Fruit fly (Drosophila melanogaster): ENCODE measurements around the gene Ykt6.

Gene Ykt6

DNA sequence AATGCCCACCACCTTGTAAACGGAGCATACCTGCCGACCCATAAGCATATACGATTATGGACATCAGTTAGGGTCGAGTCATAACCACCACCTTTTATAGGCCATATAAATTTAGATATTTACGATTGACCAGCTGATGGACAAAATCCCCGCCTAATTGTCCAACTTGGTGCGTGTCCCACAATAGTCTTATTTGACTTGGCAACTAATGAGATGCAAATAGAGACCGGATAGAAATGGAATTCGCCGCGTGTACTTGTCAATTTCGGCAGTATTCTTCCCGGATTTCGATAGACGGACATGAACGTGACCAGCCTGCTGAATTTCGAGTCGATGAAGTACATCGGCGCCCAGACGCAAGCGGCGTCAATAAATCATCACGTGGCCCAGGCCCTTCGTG, 35.8 kb upstream of the Ykt6 start, which contains the start of gene Ir7g:
Gene Ir7g (plus strand): TSS at position 301 of the 400 bp plus-strand sequence.
- no peak for TF ChIP-seq CG17806 (tag; optimal IDR thresholded peaks at IDR 0.05)
- no peak for TF ChIP-seq Ets98B (GFP tag; IDR thresholded peaks at IDR 0.05)
- no peak for TF ChIP-seq gl (tag; optimal IDR thresholded peaks at IDR 0.05)
- no peak for TF ChIP-seq fd96Ca (GFP tag; IDR thresholded peaks at IDR 0.05)
- no peak for TF ChIP-seq CG10348 (GFP tag; IDR thresholded peaks at IDR 0.05)
- no peak for TF ChIP-seq CG8159 (tag; optimal IDR thresholded peaks at IDR 0.05)
- TF ChIP-seq CG34367 (tag; optimal IDR thresholded peaks at IDR 0.05), result no peak
- TF ChIP-seq rn (GFP tag; IDR thresholded peaks at IDR 0.05), result no peak
- TF ChIP-seq Pif1B (GFP tag; optimal IDR thresholded peaks at IDR 0.05), result no peak
- no peak for TF ChIP-seq EcR (GFP tag; optimal IDR thresholded peaks at IDR 0.05)
- TF ChIP-seq CG15710 (tag; optimal IDR thresholded peaks at IDR 0.05), result no peak
- TF ChIP-seq D1 (tag; optimal IDR thresholded peaks at IDR 0.05), result no peak
- TF ChIP-seq CG13204 (GFP tag; optimal IDR thresholded peaks at IDR 0.05), result no peak
- TF ChIP-seq CG4496 (GFP tag; IDR thresholded peaks at IDR 0.05), result no peak
- no peak for TF ChIP-seq CG8301 (tag; optimal IDR thresholded peaks at IDR 0.05)
- TF ChIP-seq CG14655 (GFP tag; optimal IDR thresholded peaks at IDR 0.05), result no peak
- TF ChIP-seq Pif1A (GFP tag; optimal IDR thresholded peaks at IDR 0.05), result no peak
- TF ChIP-seq CG9948 (tag; optimal IDR thresholded peaks at IDR 0.05), result no peak
- TF ChIP-seq CG12605 (GFP tag; IDR thresholded peaks at IDR 0.05), result no peak

DNA sequence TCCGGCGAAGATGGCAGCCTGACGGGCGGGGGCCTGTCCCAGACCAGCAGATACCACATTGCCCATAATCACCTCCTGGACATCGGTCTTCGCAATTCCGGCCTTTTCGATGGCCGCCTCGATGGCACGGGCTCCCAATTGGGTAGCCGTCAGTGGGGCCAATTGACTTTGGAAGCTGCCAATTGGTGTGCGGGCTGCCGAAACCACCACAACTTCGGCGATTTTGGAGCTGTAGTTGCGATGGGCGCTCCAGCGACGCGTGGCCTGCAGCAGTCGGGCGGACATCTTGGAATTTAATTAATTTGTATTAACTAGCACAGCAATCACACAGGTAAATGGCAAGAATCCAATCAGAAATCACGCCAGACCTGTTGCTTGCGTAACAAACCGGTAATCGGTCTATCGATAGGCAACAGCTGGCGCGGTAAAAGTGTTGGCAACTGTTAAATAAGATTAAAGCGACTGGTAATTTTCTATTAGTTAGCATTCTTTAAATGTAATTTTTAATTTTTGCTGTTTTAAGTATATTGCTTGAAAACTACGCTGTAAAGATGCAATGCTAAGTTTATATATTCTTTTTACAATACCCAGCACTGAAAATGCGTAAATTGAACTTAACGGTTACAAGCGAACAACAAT, 31.7 kb upstream of the Ykt6 start, which contains the start of gene Acat1:
Gene Acat1 (minus strand): TSS at position 400 of the 639 bp plus-strand sequence.
- TF ChIP-seq CG14655 (GFP tag; optimal IDR thresholded peaks at IDR 0.05) (peak; percentile 55), gl (tag; optimal IDR thresholded peaks at IDR 0.05) (no peak), CG8159 (tag; optimal IDR thresholded peaks at IDR 0.05) (peak; percentile 52), rn (GFP tag; IDR thresholded peaks at IDR 0.05) (peak; percentile 63; the same call in 1 of the 2 replicates), CG13204 (GFP tag; optimal IDR thresholded peaks at IDR 0.05) (no peak), fd96Ca (GFP tag; IDR thresholded peaks at IDR 0.05) (no peak), Pif1B (GFP tag; optimal IDR thresholded peaks at IDR 0.05) (peak; percentile 81), Snoo (tag; optimal IDR thresholded peaks at IDR 0.05) (no peak), CG32121 (GFP tag; IDR thresholded peaks at IDR 0.05) (peak; percentile 48; the same call in 1 of the 2 replicates), CG4496 (GFP tag; IDR thresholded peaks at IDR 0.05) (peak; percentile 78), Ets98B (GFP tag; IDR thresholded peaks at IDR 0.05) (peak; percentile 62; the same call in 1 of the 2 replicates), CG9948 (tag; optimal IDR thresholded peaks at IDR 0.05) (no peak), CG15710 (tag; optimal IDR thresholded peaks at IDR 0.05) (peak; percentile 55), Pif1A (GFP tag; optimal IDR thresholded peaks at IDR 0.05) (peak; percentile 80), CG34367 (tag; optimal IDR thresholded peaks at IDR 0.05) (peak; percentile 47), EcR (GFP tag; optimal IDR thresholded peaks at IDR 0.05) (no peak), D1 (tag; optimal IDR thresholded peaks at IDR 0.05) (peak; percentile 32), CG8301 (tag; optimal IDR thresholded peaks at IDR 0.05) (peak; percentile 52), CG12605 (GFP tag; IDR thresholded peaks at IDR 0.05) (peak; percentile 52), CG17806 (tag; optimal IDR thresholded peaks at IDR 0.05) (peak; percentile 65), CG10348 (GFP tag; IDR thresholded peaks at IDR 0.05) (no peak)

DNA sequence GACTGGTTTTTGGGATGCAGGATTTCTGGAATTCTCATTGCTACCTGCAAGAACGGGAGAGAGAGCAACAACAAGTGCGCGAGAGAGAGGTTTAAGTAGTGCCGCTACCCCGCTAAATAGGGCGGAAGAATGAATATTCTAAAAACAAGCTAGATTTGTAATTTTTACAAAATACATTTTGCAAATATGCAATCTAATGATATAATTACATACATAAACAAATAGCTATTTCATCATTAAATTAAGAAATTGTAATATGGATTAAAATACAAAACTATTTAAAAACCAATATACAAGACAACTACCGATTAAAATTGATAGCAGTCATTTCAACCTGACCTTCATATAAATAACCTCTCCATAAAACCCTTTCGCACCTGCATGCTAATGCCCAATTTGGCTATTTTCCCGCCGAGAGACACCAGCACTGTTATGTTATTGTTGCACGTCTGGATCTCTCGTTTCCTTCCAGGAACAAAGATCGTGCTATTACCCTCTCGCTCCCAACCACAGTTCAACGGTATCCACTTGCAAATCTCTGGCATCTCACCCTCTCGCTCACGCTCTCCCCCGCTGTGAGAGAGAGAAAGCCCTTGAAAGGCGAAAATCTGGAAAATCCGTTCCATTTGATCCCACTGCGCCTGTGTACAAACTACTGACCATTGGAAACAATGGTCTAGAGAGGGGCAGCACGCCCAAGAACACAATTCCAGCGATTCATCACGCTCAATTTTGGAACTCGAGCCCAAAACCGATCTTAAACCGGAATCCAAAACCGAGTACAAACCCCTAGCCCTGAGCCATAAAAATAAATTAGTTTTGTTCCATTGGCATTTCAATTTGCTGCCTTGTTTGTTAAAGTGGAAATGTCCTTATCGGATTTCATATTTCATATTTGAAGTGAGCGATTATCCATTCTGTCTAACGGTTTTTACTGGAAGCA, 28.3 kb upstream of the Ykt6 start, which contains the start of gene Nek2:
Gene Nek2 (minus strand): TSS at position 51 of the 943 bp plus-strand sequence.
- TF ChIP-seq Snoo (tag; optimal IDR thresholded peaks at IDR 0.05) (peak; percentile 23), EcR (GFP tag; optimal IDR thresholded peaks at IDR 0.05) (peak; percentile 32), CG8159 (tag; optimal IDR thresholded peaks at IDR 0.05) (peak; percentile 40), Pif1A (GFP tag; optimal IDR thresholded peaks at IDR 0.05) (peak; percentile 15), CG8301 (tag; optimal IDR thresholded peaks at IDR 0.05) (peak; percentile 38), gl (tag; optimal IDR thresholded peaks at IDR 0.05) (no peak), Pif1B (GFP tag; optimal IDR thresholded peaks at IDR 0.05) (peak; percentile 26), D1 (tag; optimal IDR thresholded peaks at IDR 0.05) (peak; percentile 1), CG32121 (GFP tag; IDR thresholded peaks at IDR 0.05) (no peak), CG4496 (GFP tag; IDR thresholded peaks at IDR 0.05) (no peak), rn (GFP tag; IDR thresholded peaks at IDR 0.05) (no peak), CG17806 (tag; optimal IDR thresholded peaks at IDR 0.05) (no peak), CG15710 (tag; optimal IDR thresholded peaks at IDR 0.05) (peak; percentile 7), fd96Ca (GFP tag; IDR thresholded peaks at IDR 0.05) (no peak), CG12605 (GFP tag; IDR thresholded peaks at IDR 0.05) (no peak), Ets98B (GFP tag; IDR thresholded peaks at IDR 0.05) (no peak), CG34367 (tag; optimal IDR thresholded peaks at IDR 0.05) (peak; percentile 22), CG13204 (GFP tag; optimal IDR thresholded peaks at IDR 0.05) (no peak), CG14655 (GFP tag; optimal IDR thresholded peaks at IDR 0.05) (peak; percentile 48), CG9948 (tag; optimal IDR thresholded peaks at IDR 0.05) (peak; percentile 32), CG10348 (GFP tag; IDR thresholded peaks at IDR 0.05) (no peak)

DNA sequence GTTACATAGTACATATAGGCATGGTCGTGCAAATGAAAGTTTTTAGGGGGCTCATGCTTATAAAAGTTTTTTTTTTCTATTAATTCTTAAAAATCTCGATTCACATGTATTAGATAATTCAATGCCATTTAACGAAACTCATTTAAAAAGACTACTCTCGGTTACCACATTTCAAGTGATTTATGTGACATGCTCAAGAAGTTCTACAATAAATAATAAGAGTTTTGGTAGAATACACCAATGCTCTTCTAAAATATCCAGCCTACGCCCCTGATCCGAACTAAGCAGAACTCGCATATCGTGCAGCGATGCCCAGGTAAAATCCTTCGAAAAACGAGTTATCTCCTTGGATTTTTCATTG, 27.7 kb upstream of the Ykt6 start:
- TF ChIP-seq CG9948 (tag; optimal IDR thresholded peaks at IDR 0.05) (peak; percentile 56), CG10348 (GFP tag; IDR thresholded peaks at IDR 0.05) (no peak), CG13204 (GFP tag; optimal IDR thresholded peaks at IDR 0.05) (no peak), Pif1B (GFP tag; optimal IDR thresholded peaks at IDR 0.05) (no peak), EcR (GFP tag; optimal IDR thresholded peaks at IDR 0.05) (no peak), Ets98B (GFP tag; IDR thresholded peaks at IDR 0.05) (0 out of 2 replicates have a peak, but pooled peaks have one; percentile 7), CG8159 (tag; optimal IDR thresholded peaks at IDR 0.05) (peak; percentile 58), fd96Ca (GFP tag; IDR thresholded peaks at IDR 0.05) (no peak), Pif1A (GFP tag; optimal IDR thresholded peaks at IDR 0.05) (peak; percentile 63), CG17806 (tag; optimal IDR thresholded peaks at IDR 0.05) (peak; percentile 47), D1 (tag; optimal IDR thresholded peaks at IDR 0.05) (no peak), CG14655 (GFP tag; optimal IDR thresholded peaks at IDR 0.05) (peak; percentile 77), CG8301 (tag; optimal IDR thresholded peaks at IDR 0.05) (peak; percentile 54), CG34367 (tag; optimal IDR thresholded peaks at IDR 0.05) (peak; percentile 33), rn (GFP tag; IDR thresholded peaks at IDR 0.05) (no peak), CG4496 (GFP tag; IDR thresholded peaks at IDR 0.05) (peak; percentile 58; the same call in 2 of the 3 replicates), CG15710 (tag; optimal IDR thresholded peaks at IDR 0.05) (peak; percentile 65), gl (tag; optimal IDR thresholded peaks at IDR 0.05) (no peak), CG12605 (GFP tag; IDR thresholded peaks at IDR 0.05) (no peak), Snoo (tag; optimal IDR thresholded peaks at IDR 0.05) (peak; percentile 44), CG32121 (GFP tag; IDR thresholded peaks at IDR 0.05) (no peak)
